Fruit fly (Drosophila melanogaster): Measurements from ENCODE around the gene CG12402.

dm6 chr3R:14061988-14062868, 45.9 kb downstream of the CG12402 start:
- TF ChIP-seq Snoo (tag; optimal IDR thresholded peaks at IDR 0.05) (no peak), CG10348 (GFP tag; IDR thresholded peaks at IDR 0.05) (no peak), Pif1A (GFP tag; optimal IDR thresholded peaks at IDR 0.05) (peak; percentile 40), D1 (tag; optimal IDR thresholded peaks at IDR 0.05) (peak; percentile 28), CG12605 (GFP tag; IDR thresholded peaks at IDR 0.05) (no peak), CG14655 (GFP tag; optimal IDR thresholded peaks at IDR 0.05) (peak; percentile 66), Ets98B (GFP tag; IDR thresholded peaks at IDR 0.05) (no peak), fd96Ca (GFP tag; IDR thresholded peaks at IDR 0.05) (no peak), rn (GFP tag; IDR thresholded peaks at IDR 0.05) (no peak), gl (tag; optimal IDR thresholded peaks at IDR 0.05) (peak; percentile 17), CG8301 (tag; optimal IDR thresholded peaks at IDR 0.05) (peak; percentile 49), CG13204 (GFP tag; optimal IDR thresholded peaks at IDR 0.05) (no peak), Pif1B (GFP tag; optimal IDR thresholded peaks at IDR 0.05) (no peak), EcR (GFP tag; optimal IDR thresholded peaks at IDR 0.05) (peak; percentile 42)
